Worm (Caenorhabditis elegans) whole organism, mixed stage, embryonic: Measurements from ENCODE around the gene gnrr-6.

Experiments used
- M03D4.4 ChIP-seq: sonication (generic microtip); optimal IDR thresholded peaks from 2 replicates; lab custom pipeline; 2017; ENCODE audit warnings: mild to moderate bottlenecking, missing genetic modification characterization, missing compliant biosample characterization
- bed-3 ChIP-seq: fragments of 200-800 bp; sonication (Bioruptor generic); optimal IDR thresholded peaks from 3 replicates; lab custom pipeline; 2018; ENCODE audit warnings: mild to moderate bottlenecking, missing genetic modification characterization, moderate library complexity, missing compliant biosample characterization
- blmp-1 ChIP-seq: fragments of 150-350 bp; optimal IDR thresholded peaks from 2 replicates; lab custom pipeline; 2014; ENCODE audit warnings: missing biosample characterization, missing genetic modification characterization
- ceh-39 ChIP-seq: fragments of 150-350 bp; optimal IDR thresholded peaks from 2 replicates; lab custom pipeline; 2014; ENCODE audit warnings: missing biosample characterization, missing genetic modification characterization
- ceh-43 ChIP-seq: fragments of 200-800 bp; sonication (Bioruptor generic); optimal IDR thresholded peaks from 2 replicates; lab custom pipeline; 2018; ENCODE audit warnings: mild to moderate bottlenecking, missing genetic modification characterization, moderate library complexity, missing compliant biosample characterization
- ceh-83 ChIP-seq: fragments of 200-800 bp; sonication (Bioruptor generic); optimal IDR thresholded peaks from 2 replicates; lab custom pipeline; 2018; ENCODE audit warnings: mild to moderate bottlenecking, missing genetic modification characterization, missing compliant biosample characterization
- cnd-1 ChIP-seq: fragments of 200-800 bp; sonication (Bioruptor generic); optimal IDR thresholded peaks from 2 replicates; lab custom pipeline; 2018; ENCODE audit warnings: mild to moderate bottlenecking, missing genetic modification characterization, missing compliant biosample characterization
- elt-1 ChIP-seq: sonication (generic microtip); optimal IDR thresholded peaks from 2 replicates; lab custom pipeline; 2017; ENCODE audit warnings: missing genetic modification characterization, mild to moderate bottlenecking, missing compliant biosample characterization, antibody characterized with exemption, moderate library complexity, borderline replicate concordance; ENCODE audit not compliant: insufficient read depth
- elt-3 ChIP-seq: fragments of 150-350 bp; optimal IDR thresholded peaks from 2 replicates; lab custom pipeline; 2014; ENCODE audit warnings: missing biosample characterization, missing genetic modification characterization
- flh-1 ChIP-seq: fragments of 200-800 bp; sonication (Bioruptor generic); optimal IDR thresholded peaks from 2 replicates; lab custom pipeline; 2018; ENCODE audit warnings: mild to moderate bottlenecking, missing genetic modification characterization, moderate library complexity, missing compliant biosample characterization
- hlh-1 ChIP-seq: fragments of 150-350 bp; optimal IDR thresholded peaks from 2 replicates; lab custom pipeline; 2014; ENCODE audit warnings: missing biosample characterization, missing genetic modification reagents, missing genetic modification characterization
- lin-13 ChIP-seq: fragments of 150-350 bp; optimal IDR thresholded peaks from 2 replicates; lab custom pipeline; 2014; ENCODE audit warnings: missing biosample characterization, missing genetic modification characterization
- lin-32 ChIP-seq: fragments of 200-800 bp; sonication (Bioruptor generic); optimal IDR thresholded peaks from 2 replicates; lab custom pipeline; 2018; ENCODE audit warnings: mild to moderate bottlenecking, missing genetic modification characterization, missing compliant biosample characterization
- lsy-2 ChIP-seq: fragments of 150-350 bp; optimal IDR thresholded peaks from 2 replicates; lab custom pipeline; 2014; ENCODE audit warnings: missing biosample characterization, missing genetic modification characterization
- mab-5 ChIP-seq: fragments of 150-350 bp; optimal IDR thresholded peaks from 2 replicates; lab custom pipeline; 2014; ENCODE audit warnings: missing biosample characterization, missing genetic modification characterization
- mls-2 ChIP-seq: sonication (generic microtip); optimal IDR thresholded peaks from 2 replicates; lab custom pipeline; 2016; ENCODE audit warnings: mild to moderate bottlenecking, missing genetic modification characterization, moderate library complexity, missing compliant biosample characterization
- nhr-12 ChIP-seq: fragments of 150-350 bp; optimal IDR thresholded peaks from 2 replicates; lab custom pipeline; 2014; ENCODE audit warnings: missing biosample characterization, missing genetic modification characterization
- nhr-237 ChIP-seq: fragments of 150-350 bp; optimal IDR thresholded peaks from 2 replicates; lab custom pipeline; 2014; ENCODE audit warnings: missing biosample characterization, missing genetic modification characterization
- nhr-28 ChIP-seq: fragments of 150-350 bp; optimal IDR thresholded peaks from 2 replicates; lab custom pipeline; 2014; ENCODE audit warnings: missing biosample characterization, missing genetic modification characterization
- nhr-76 ChIP-seq: sonication (generic microtip); optimal IDR thresholded peaks from 2 replicates; lab custom pipeline; 2017; ENCODE audit warnings: missing biosample characterization, missing genetic modification characterization
- pha-4 ChIP-seq: fragments of 150-350 bp; optimal IDR thresholded peaks from 2 replicates; lab custom pipeline; 2018; ENCODE audit warnings: missing biosample characterization, missing genetic modification reagents, missing genetic modification characterization
- sem-2 ChIP-seq: fragments of 200-800 bp; sonication (Bioruptor generic); optimal IDR thresholded peaks from 2 replicates; lab custom pipeline; 2018; ENCODE audit warnings: mild to moderate bottlenecking, missing genetic modification characterization, missing compliant biosample characterization
- tbx-8 ChIP-seq: fragments of 200-800 bp; sonication (Bioruptor generic); optimal IDR thresholded peaks from 2 replicates; lab custom pipeline; 2018; ENCODE audit warnings: mild to moderate bottlenecking, missing genetic modification characterization, moderate library complexity, missing compliant biosample characterization
- unc-120 ChIP-seq: sonication (generic microtip); optimal IDR thresholded peaks from 2 replicates; lab custom pipeline; 2017; ENCODE audit warnings: missing genetic modification characterization, missing compliant biosample characterization; ENCODE audit not compliant: poor library complexity, severe bottlenecking
- unc-39 ChIP-seq: fragments of 150-350 bp; optimal IDR thresholded peaks from 2 replicates; lab custom pipeline; 2014; ENCODE audit warnings: missing biosample characterization, missing genetic modification characterization
- unc-62 ChIP-seq: fragments of 150-350 bp; optimal IDR thresholded peaks from 2 replicates; lab custom pipeline; 2014; ENCODE audit warnings: missing biosample characterization, missing genetic modification reagents, missing genetic modification characterization
- zip-8 ChIP-seq: fragments of 150-350 bp; optimal IDR thresholded peaks from 2 replicates; lab custom pipeline; 2014; ENCODE audit warnings: missing biosample characterization, missing genetic modification characterization
- ztf-11 ChIP-seq: fragments of 150-350 bp; optimal IDR thresholded peaks from 2 replicates; lab custom pipeline; 2014; ENCODE audit warnings: missing biosample characterization, missing genetic modification characterization

Gene gnrr-6

ce11 chrX:11151494-11151893, 27.2 kb upstream of the gnrr-6 start:
- TF ChIP-seq nhr-28 (tag; lab: Kevin White, UChicago): no peak

ce11 chrX:11152720-11153119, 26.0 kb upstream of the gnrr-6 start, which contains the start of the genes C05C9.3 and C05C9.2:
Gene C05C9.3 (minus strand): TSS chrX:11152820.
Gene C05C9.2 (plus strand): TSS chrX:11153065.
- no peak for TF ChIP-seq lin-32 (GFP tag; lab: Kevin White, UChicago)
- no peak for TF ChIP-seq cnd-1 (tag; lab: Kevin White, UChicago)
- TF ChIP-seq nhr-76 (tag; lab: Kevin White, UChicago): no peak
- TF ChIP-seq bed-3 (GFP tag; lab: Kevin White, UChicago): no peak
- no peak for TF ChIP-seq nhr-28 (tag; lab: Kevin White, UChicago)
- no peak for TF ChIP-seq mab-5 (tag; lab: Kevin White, UChicago)
- no peak for TF ChIP-seq nhr-12 (tag; lab: Kevin White, UChicago)
- TF ChIP-seq lsy-2 (tag; lab: Kevin White, UChicago): no peak
- TF ChIP-seq M03D4.4 (tag; lab: Kevin White, UChicago): no peak
- TF ChIP-seq mls-2 (tag; lab: Kevin White, UChicago): no peak
- TF ChIP-seq unc-39: no peak
- TF ChIP-seq unc-120 (tag; lab: Kevin White, UChicago): no peak
- TF ChIP-seq zip-8 (tag; lab: Kevin White, UChicago): no peak

- TF ChIP-seq sem-2 (GFP tag; lab: Kevin White, UChicago) (no peak), zip-8 (tag; lab: Kevin White, UChicago) (no peak), bed-3 (GFP tag; lab: Kevin White, UChicago) (no peak), elt-1 (tag; lab: Kevin White, UChicago) (no peak), ceh-83 (GFP tag; lab: Kevin White, UChicago) (no peak), elt-3 (tag; lab: Kevin White, UChicago) (no peak), ceh-43 (no peak), hlh-1 (tag; lab: Kevin White, UChicago) (no peak), lin-32 (GFP tag; lab: Kevin White, UChicago) (no peak)
- TF ChIP-seq, all 35 proteins: peak for 0
These were observed 18.2 kb upstream of the gnrr-6 start, which contains the start of gene C05C9.1 for ce11 chrX:11160537-11160936. Gene C05C9.1 (plus strand): TSS chrX:11160837.

ce11 chrX:11162778-11163584, 15.7 kb upstream of the gnrr-6 start:
- TF ChIP-seq lin-13 (tag; lab: Kevin White, UChicago) (no peak), pha-4 (tag; lab: Kevin White, UChicago) (no peak), flh-1 (GFP tag; lab: Kevin White, UChicago) (no peak), unc-39 (no peak), mab-5 (tag; lab: Kevin White, UChicago) (no peak), mls-2 (tag; lab: Kevin White, UChicago) (no peak), ceh-39 (no peak), nhr-237 (no peak), nhr-28 (tag; lab: Kevin White, UChicago) (no peak), elt-1 (tag; lab: Kevin White, UChicago) (no peak), unc-62 (no peak), bed-3 (GFP tag; lab: Kevin White, UChicago) (no peak), blmp-1 (no peak)

- no peak for TF ChIP-seq unc-39
- no peak for TF ChIP-seq cnd-1 (tag; lab: Kevin White, UChicago)
- TF ChIP-seq tbx-8 (GFP tag; lab: Kevin White, UChicago): no peak
- TF ChIP-seq ztf-11 (tag; lab: Kevin White, UChicago): no peak
- no peak for TF ChIP-seq unc-62
- TF ChIP-seq mab-5 (tag; lab: Kevin White, UChicago): no peak
- TF ChIP-seq hlh-1 (tag; lab: Kevin White, UChicago): no peak
- no peak for TF ChIP-seq pha-4 (tag; lab: Kevin White, UChicago)
- TF ChIP-seq mls-2 (tag; lab: Kevin White, UChicago): no peak
These were observed 6.8 kb downstream of the gnrr-6 start, which contains the start of gene gnrr-7 for ce11 chrX:11185498-11185897. Gene gnrr-7 (plus strand): TSS chrX:11185798.
